Worm (Caenorhabditis elegans): ENCODE measurements around the gene C16A11.10.

The C16A11.10 gene

DNA sequence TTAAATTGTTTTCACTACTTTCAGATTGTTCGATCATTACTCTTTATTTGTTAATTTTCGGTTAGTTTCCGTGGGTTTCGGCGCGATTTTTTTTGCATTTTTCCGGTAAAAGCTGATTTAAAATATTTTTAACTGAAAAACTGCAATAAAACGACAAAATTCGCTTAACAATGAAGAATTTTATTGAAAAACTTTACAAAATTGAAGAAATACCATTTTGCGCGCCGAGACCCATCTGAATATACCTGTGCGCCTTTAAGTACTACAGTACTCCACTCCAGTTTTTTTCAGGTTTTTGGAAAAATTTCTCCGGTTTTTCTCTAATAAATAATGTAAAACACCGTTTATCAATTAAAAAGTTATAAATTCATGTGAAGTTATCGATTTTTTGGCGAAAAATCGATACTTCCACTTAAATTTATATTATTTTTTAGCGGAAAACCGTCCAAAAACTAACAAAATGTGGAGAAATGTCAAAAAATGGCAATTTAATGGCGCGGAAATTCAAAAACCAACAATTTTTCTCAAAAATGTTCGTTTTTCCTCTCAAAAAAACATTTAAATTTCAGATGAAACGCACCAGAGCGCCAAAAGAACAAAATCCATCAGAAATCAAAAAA lies at the start of gene C16A11.10:
C16A11.10 (plus strand) TSS at position 570 of the 620 bp plus-strand sequence.
- TF ChIP-seq F13H6.1 (tag; optimal IDR thresholded peaks at IDR 0.05) (no peak), dmd-4 (tag; optimal IDR thresholded peaks at IDR 0.05) (no peak), nhr-10 (tag; optimal IDR thresholded peaks at IDR 0.05) (no peak), Y55F3AM.14 (GFP tag; optimal IDR thresholded peaks at IDR 0.05) (no peak), egl-27 (tag; optimal IDR thresholded peaks at IDR 0.05) (no peak), sem-4 (tag; optimal IDR thresholded peaks at IDR 0.05) (no peak), nhr-129 (tag; optimal IDR thresholded peaks at IDR 0.05) (no peak), peb-1 (tag; optimal IDR thresholded peaks at IDR 0.05) (no peak), gmeb-1 (tag; optimal IDR thresholded peaks at IDR 0.05) (no peak), nhr-21 (tag; optimal IDR thresholded peaks at IDR 0.05) (no peak), alr-1 (tag; optimal IDR thresholded peaks at IDR 0.05) (no peak), elt-1 (tag; optimal IDR thresholded peaks at IDR 0.05) (no peak), ztf-4 (tag; optimal IDR thresholded peaks at IDR 0.05) (no peak), mab-5 (tag; optimal IDR thresholded peaks at IDR 0.05) (no peak), ama-1 (optimal IDR thresholded peaks at IDR 0.05) (no peak), lin-39 (tag; optimal IDR thresholded peaks at IDR 0.05) (no peak), lsy-2 (tag; optimal IDR thresholded peaks at IDR 0.05) (no peak)

ce11 chrII:4182364-4182763 lies 48.8 kb upstream of the C16A11.10 start, which contains the start of gene R03H10.11:
Gene R03H10.11 (plus strand): TSS chrII:4182664.
- TF ChIP-seq blmp-1 (tag; optimal IDR thresholded peaks at IDR 0.05; ENCODE audit: insufficient read depth) (no peak), nhr-10 (tag; optimal IDR thresholded peaks at IDR 0.05) (no peak), Y55F3AM.14 (GFP tag; optimal IDR thresholded peaks at IDR 0.05) (no peak), lin-13 (GFP tag; optimal IDR thresholded peaks at IDR 0.05) (no peak), ztf-1 (GFP tag; conservative IDR thresholded peaks at IDR 0.05) (no peak), ZK546.5 (tag; optimal IDR thresholded peaks at IDR 0.05) (no peak), nhr-25 (tag; optimal IDR thresholded peaks at IDR 0.05) (no peak), skn-1 (tag; optimal IDR thresholded peaks at IDR 0.05) (no peak), ztf-11 (tag; optimal IDR thresholded peaks at IDR 0.05) (no peak), mbf-1 (tag; optimal IDR thresholded peaks at IDR 0.05) (no peak), fos-1 (tag; optimal IDR thresholded peaks at IDR 0.05) (no peak), lin-11 (tag; optimal IDR thresholded peaks at IDR 0.05) (no peak), zag-1 (tag; optimal IDR thresholded peaks at IDR 0.05) (no peak), snpc-4 (tag; optimal IDR thresholded peaks at IDR 0.05) (no peak), nhr-21 (tag; optimal IDR thresholded peaks at IDR 0.05) (no peak), F13H6.1 (tag; optimal IDR thresholded peaks at IDR 0.05) (no peak), sma-9 (GFP tag; optimal IDR thresholded peaks at IDR 0.05) (no peak), sma-9 (tag; optimal IDR thresholded peaks at IDR 0.05) (no peak), nhr-77 (tag; optimal IDR thresholded peaks at IDR 0.05) (no peak), crh-2 (tag; optimal IDR thresholded peaks at IDR 0.05) (no peak)

DNA sequence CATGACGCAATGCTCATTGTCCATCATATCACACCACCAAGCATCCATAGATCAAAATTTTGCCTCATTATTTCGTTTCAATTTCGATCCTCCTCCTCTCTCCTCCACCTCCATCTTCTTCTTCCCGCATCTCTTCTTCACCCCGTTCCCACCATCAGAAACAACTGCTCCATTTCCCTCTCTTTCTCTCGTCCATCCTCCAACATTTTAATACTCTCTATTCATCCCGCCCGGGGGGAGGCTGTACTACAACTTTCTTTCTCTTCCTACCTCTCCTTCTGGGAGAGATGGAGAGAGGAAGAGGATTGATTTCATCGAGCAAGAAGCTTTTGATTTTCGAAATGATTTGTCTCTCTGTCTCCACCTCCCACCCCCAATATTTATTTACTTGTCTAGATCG lies 47.2 kb upstream of the C16A11.10 start:
- TF ChIP-seq Y55F3AM.14 (GFP tag; optimal IDR thresholded peaks at IDR 0.05) (no peak), zag-1 (tag; optimal IDR thresholded peaks at IDR 0.05) (no peak), nhr-21 (tag; optimal IDR thresholded peaks at IDR 0.05) (no peak), nhr-77 (tag; optimal IDR thresholded peaks at IDR 0.05) (no peak), snpc-4 (tag; optimal IDR thresholded peaks at IDR 0.05) (no peak), nhr-23 (tag; optimal IDR thresholded peaks at IDR 0.05) (no peak), C34F6.9 (tag; optimal IDR thresholded peaks at IDR 0.05) (peak; percentile 37), nhr-129 (tag; optimal IDR thresholded peaks at IDR 0.05) (peak; percentile 65), skn-1 (tag; optimal IDR thresholded peaks at IDR 0.05) (no peak), F13H6.1 (tag; optimal IDR thresholded peaks at IDR 0.05) (peak; percentile 56), nhr-6 (tag; optimal IDR thresholded peaks at IDR 0.05) (no peak), sma-9 (GFP tag; optimal IDR thresholded peaks at IDR 0.05) (no peak), sma-9 (tag; optimal IDR thresholded peaks at IDR 0.05) (no peak), nhr-237 (tag; optimal IDR thresholded peaks at IDR 0.05) (no peak), lin-13 (GFP tag; optimal IDR thresholded peaks at IDR 0.05) (no peak), alr-1 (tag; optimal IDR thresholded peaks at IDR 0.05) (no peak)

DNA sequence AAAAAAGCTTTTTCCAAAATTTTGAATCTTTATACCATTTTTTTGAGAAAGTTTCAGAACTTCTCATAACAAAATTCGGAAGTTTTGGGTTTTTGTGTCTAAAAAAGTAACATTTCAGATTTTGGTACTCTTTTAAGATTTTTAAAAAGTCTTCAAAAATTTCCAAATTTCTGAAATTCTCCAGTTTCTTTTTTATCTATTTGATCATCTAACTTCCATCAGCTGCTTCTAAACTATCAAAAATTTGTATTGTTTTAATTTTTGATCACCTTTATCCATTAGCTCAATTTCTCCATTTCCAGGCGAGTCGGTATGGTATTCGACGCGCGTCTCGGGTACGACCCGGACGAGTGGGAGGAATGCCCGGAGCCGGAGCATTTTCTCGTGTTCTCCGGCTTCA lies 44.8 kb upstream of the C16A11.10 start, which contains the start of gene cpna-1:
cpna-1 (plus strand) TSS at position 301 of the 400 bp plus-strand sequence.
- TF ChIP-seq ceh-16 (tag; optimal IDR thresholded peaks at IDR 0.05) = no peak
- no peak for TF ChIP-seq unc-62 (GFP tag; optimal IDR thresholded peaks at IDR 0.05)
- no peak for TF ChIP-seq zag-1 (tag; optimal IDR thresholded peaks at IDR 0.05)
- no peak for TF ChIP-seq unc-55 (GFP tag; optimal IDR thresholded peaks at IDR 0.05)
- TF ChIP-seq gmeb-1 (tag; optimal IDR thresholded peaks at IDR 0.05) = no peak
- no peak for TF ChIP-seq sma-3 (GFP tag; optimal IDR thresholded peaks at IDR 0.05)
- TF ChIP-seq nhr-23 (tag; optimal IDR thresholded peaks at IDR 0.05) = no peak
- no peak for TF ChIP-seq egl-27 (tag; optimal IDR thresholded peaks at IDR 0.05)
- TF ChIP-seq lin-39 (tag; optimal IDR thresholded peaks at IDR 0.05) = no peak
- TF ChIP-seq skn-1 (tag; optimal IDR thresholded peaks at IDR 0.05) = no peak
- TF ChIP-seq elt-1 (tag; optimal IDR thresholded peaks at IDR 0.05) = no peak

Data from whole organism, L2 larva.